Worm (Caenorhabditis elegans): Measurements from ENCODE around the gene R04F11.5.

The R04F11.5 gene

DNA sequence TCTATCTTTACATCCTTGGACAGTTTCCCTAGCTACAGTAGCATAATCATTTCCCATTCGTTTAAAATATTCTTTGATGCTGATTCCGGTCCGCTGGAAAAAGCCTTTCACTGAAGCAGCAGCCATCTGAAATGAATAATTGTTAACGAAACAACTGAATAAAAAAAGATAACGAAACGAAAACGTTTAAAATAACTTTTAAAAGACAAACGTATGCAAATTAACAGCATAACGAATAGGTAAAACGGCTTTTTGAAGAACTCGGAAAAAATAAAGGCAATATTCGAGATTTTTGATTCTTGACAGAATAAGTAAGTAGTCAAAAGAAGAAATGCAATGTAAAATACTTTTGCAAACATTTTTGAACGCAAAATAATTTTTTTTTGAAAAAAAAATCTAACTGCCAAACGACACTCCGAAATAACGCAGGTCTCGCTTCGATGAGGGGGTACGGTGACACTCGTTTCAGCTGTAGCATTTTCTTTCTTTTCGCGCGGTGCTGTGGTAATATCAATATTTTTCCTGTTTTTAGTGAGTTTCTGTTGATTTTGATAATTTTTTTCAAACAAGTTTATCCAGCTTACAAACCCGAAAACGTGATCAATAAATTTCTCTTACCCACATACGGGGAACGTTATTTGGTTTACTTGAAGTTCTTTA lies at the start of gene R04F11.5, which contains the start of gene R04F11.2:
Gene R04F11.5 (minus strand): TSS at position 126 of the 660 bp plus-strand sequence.
Gene R04F11.2 (plus strand): TSS at position 488 of the 660 bp plus-strand sequence.
- TF ChIP-seq F13C5.2 (tag; optimal IDR thresholded peaks at IDR 0.05) (peak; percentile 15), tbx-37 (GFP tag; conservative IDR thresholded peaks at IDR 0.05) (no peak), pes-1 (GFP tag; IDR thresholded peaks at IDR 0.05) (0 out of 2 replicates have a peak, but pooled peaks have one; percentile 31), ets-7 (tag; optimal IDR thresholded peaks at IDR 0.05) (no peak), aly-1 (tag; optimal IDR thresholded peaks at IDR 0.05) (no peak), ceh-13 (GFP tag; optimal IDR thresholded peaks at IDR 0.05) (no peak), tbx-11 (GFP tag; IDR thresholded peaks at IDR 0.05) (no peak), hnd-1 (tag; optimal IDR thresholded peaks at IDR 0.05) (no peak)

DNA sequence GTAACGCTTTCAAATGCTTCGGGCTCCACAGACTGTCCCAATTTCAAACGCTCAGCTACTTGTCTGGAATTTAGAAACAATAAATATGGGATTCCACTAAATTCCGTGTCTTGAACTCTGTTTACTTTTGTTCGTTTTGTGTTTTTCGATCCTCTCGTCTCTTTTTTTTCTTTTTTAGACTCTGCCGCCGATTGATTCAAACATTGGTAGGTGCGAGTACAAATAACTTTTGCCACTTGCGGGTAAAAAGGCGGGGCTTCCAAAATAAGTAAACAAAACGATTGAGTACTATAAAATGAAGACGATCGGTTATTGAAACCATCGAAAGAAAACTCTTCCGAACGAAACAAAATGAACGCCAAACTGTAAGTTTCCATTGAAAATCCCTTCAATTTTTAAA lies 47.3 kb upstream of the R04F11.5 start, which contains the start of gene fipr-2:
Gene fipr-2 (plus strand): TSS at position 245 of the 400 bp plus-strand sequence.
- TF ChIP-seq tbx-11 (GFP tag; IDR thresholded peaks at IDR 0.05) = no peak
- no peak for TF ChIP-seq pes-1 (GFP tag; IDR thresholded peaks at IDR 0.05)
- TF ChIP-seq ets-7 (tag; optimal IDR thresholded peaks at IDR 0.05) = no peak
- no peak for TF ChIP-seq ceh-13 (GFP tag; optimal IDR thresholded peaks at IDR 0.05)
- no peak for TF ChIP-seq B0310.2 (tag; optimal IDR thresholded peaks at IDR 0.05)
- TF ChIP-seq scrt-1 (GFP tag; IDR thresholded peaks at IDR 0.05) = no peak

ce11 chrV:12361644-12362043 lies 43.8 kb upstream of the R04F11.5 start, which contains the start of gene fipr-1:
Gene fipr-1 (minus strand): TSS chrV:12361744.
- TF ChIP-seq hmg-4 (GFP tag; optimal IDR thresholded peaks at IDR 0.05) = no peak
- no peak for TF ChIP-seq sea-1 (GFP tag; conservative IDR thresholded peaks at IDR 0.05)
- no peak for TF ChIP-seq hnd-1 (tag; optimal IDR thresholded peaks at IDR 0.05)
- TF ChIP-seq pes-1 (GFP tag; IDR thresholded peaks at IDR 0.05) = no peak
- TF ChIP-seq B0310.2 (tag; optimal IDR thresholded peaks at IDR 0.05) = no peak
- no peak for TF ChIP-seq scrt-1 (GFP tag; IDR thresholded peaks at IDR 0.05)
- no peak for TF ChIP-seq ceh-36 (tag; optimal IDR thresholded peaks at IDR 0.05)
- TF ChIP-seq flt-1 (GFP tag; IDR thresholded peaks at IDR 0.05) = no peak
- no peak for TF ChIP-seq tbx-11 (GFP tag; IDR thresholded peaks at IDR 0.05)
- no peak for TF ChIP-seq tbx-37 (GFP tag; conservative IDR thresholded peaks at IDR 0.05)
- no peak for TF ChIP-seq ama-1 (optimal IDR thresholded peaks at IDR 0.05)
- no peak for TF ChIP-seq aly-1 (tag; optimal IDR thresholded peaks at IDR 0.05)

DNA sequence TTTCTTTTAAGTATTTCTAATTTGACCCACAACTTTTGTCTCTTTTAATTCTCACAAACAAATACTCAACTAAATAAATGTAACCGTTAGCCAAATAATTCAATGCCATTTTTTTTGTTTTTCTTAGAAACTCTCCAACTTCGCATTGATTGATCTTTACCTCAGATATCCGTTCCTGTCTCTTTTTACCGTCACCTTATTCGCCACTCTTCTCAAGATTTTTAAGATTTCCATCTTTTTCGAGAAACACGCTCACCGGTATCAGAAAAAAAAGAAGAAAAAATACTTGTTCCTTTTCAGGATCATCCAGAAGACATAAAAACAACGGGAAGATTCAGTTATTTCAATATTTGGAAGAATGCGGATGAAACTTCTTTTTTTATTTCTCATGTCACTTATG lies 40.5 kb upstream of the R04F11.5 start, which contains the start of gene F23H12.5:
Gene F23H12.5 (plus strand): TSS at position 301 of the 400 bp plus-strand sequence.
- TF ChIP-seq tra-4 (tag; optimal IDR thresholded peaks at IDR 0.05) (no peak), tbx-37 (GFP tag; conservative IDR thresholded peaks at IDR 0.05) (no peak), sea-1 (GFP tag; conservative IDR thresholded peaks at IDR 0.05) (no peak), ets-7 (tag; optimal IDR thresholded peaks at IDR 0.05) (no peak), hnd-1 (tag; optimal IDR thresholded peaks at IDR 0.05) (no peak), hmg-4 (GFP tag; optimal IDR thresholded peaks at IDR 0.05) (no peak), ceh-13 (GFP tag; optimal IDR thresholded peaks at IDR 0.05) (no peak), pes-1 (GFP tag; IDR thresholded peaks at IDR 0.05) (no peak), aly-1 (tag; optimal IDR thresholded peaks at IDR 0.05) (no peak), hmbx-1 (tag; optimal IDR thresholded peaks at IDR 0.05) (no peak), flt-1 (GFP tag; IDR thresholded peaks at IDR 0.05) (no peak), tbx-11 (GFP tag; IDR thresholded peaks at IDR 0.05) (no peak), ama-1 (optimal IDR thresholded peaks at IDR 0.05) (no peak), ceh-36 (tag; optimal IDR thresholded peaks at IDR 0.05) (no peak), B0310.2 (tag; optimal IDR thresholded peaks at IDR 0.05) (no peak), scrt-1 (GFP tag; IDR thresholded peaks at IDR 0.05) (no peak), F13C5.2 (tag; optimal IDR thresholded peaks at IDR 0.05) (no peak)

DNA sequence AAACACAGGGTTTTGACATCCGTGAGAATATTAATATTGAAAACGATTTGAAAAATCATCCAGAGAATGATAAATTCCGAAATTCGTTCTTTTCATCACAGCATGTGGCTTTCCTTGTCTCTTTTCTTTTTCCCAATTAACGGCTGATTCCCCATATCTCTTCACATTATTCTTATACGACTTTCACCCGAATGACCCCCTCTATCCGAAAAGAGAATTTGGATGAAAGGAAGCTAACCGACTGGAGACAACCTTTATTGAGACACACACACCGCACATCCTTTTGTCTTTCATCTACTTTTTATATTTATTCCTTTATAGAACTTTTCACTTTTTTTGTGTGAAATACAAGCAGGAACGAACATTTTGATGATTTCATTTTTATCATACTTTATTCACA lies 39.8 kb upstream of the R04F11.5 start:
- TF ChIP-seq scrt-1 (GFP tag; IDR thresholded peaks at IDR 0.05) = no peak
- TF ChIP-seq ceh-13 (GFP tag; optimal IDR thresholded peaks at IDR 0.05) = no peak
- TF ChIP-seq pes-1 (GFP tag; IDR thresholded peaks at IDR 0.05) = no peak
- TF ChIP-seq ama-1 (optimal IDR thresholded peaks at IDR 0.05) = no peak
- no peak for TF ChIP-seq ceh-36 (tag; optimal IDR thresholded peaks at IDR 0.05)
- no peak for TF ChIP-seq hmg-4 (GFP tag; optimal IDR thresholded peaks at IDR 0.05)
- TF ChIP-seq flt-1 (GFP tag; IDR thresholded peaks at IDR 0.05) = no peak
- TF ChIP-seq hmbx-1 (tag; optimal IDR thresholded peaks at IDR 0.05) = no peak
- TF ChIP-seq tbx-11 (GFP tag; IDR thresholded peaks at IDR 0.05) = no peak
- TF ChIP-seq aly-1 (tag; optimal IDR thresholded peaks at IDR 0.05) = no peak
- no peak for TF ChIP-seq sea-1 (GFP tag; conservative IDR thresholded peaks at IDR 0.05)
- TF ChIP-seq tbx-37 (GFP tag; conservative IDR thresholded peaks at IDR 0.05) = no peak
- TF ChIP-seq B0310.2 (tag; optimal IDR thresholded peaks at IDR 0.05) = no peak
- TF ChIP-seq tra-4 (tag; optimal IDR thresholded peaks at IDR 0.05) = no peak
- TF ChIP-seq ets-7 (tag; optimal IDR thresholded peaks at IDR 0.05) = no peak
- no peak for TF ChIP-seq F13C5.2 (tag; optimal IDR thresholded peaks at IDR 0.05)

ce11 chrV:12354193-12354830 lies 36.5 kb upstream of the R04F11.5 start:
- TF ChIP-seq ceh-36 (tag; optimal IDR thresholded peaks at IDR 0.05) = no peak
- TF ChIP-seq pes-1 (GFP tag; IDR thresholded peaks at IDR 0.05) = no peak
- TF ChIP-seq B0310.2 (tag; optimal IDR thresholded peaks at IDR 0.05) = no peak
- TF ChIP-seq hmg-4 (GFP tag; optimal IDR thresholded peaks at IDR 0.05) = no peak
- TF ChIP-seq scrt-1 (GFP tag; IDR thresholded peaks at IDR 0.05) = no peak
- no peak for TF ChIP-seq tbx-37 (GFP tag; conservative IDR thresholded peaks at IDR 0.05)
- TF ChIP-seq ceh-13 (GFP tag; optimal IDR thresholded peaks at IDR 0.05) = no peak
- no peak for TF ChIP-seq flt-1 (GFP tag; IDR thresholded peaks at IDR 0.05)
- TF ChIP-seq ets-7 (tag; optimal IDR thresholded peaks at IDR 0.05) = no peak
- no peak for TF ChIP-seq tbx-11 (GFP tag; IDR thresholded peaks at IDR 0.05)
- TF ChIP-seq hnd-1 (tag; optimal IDR thresholded peaks at IDR 0.05) = no peak
- TF ChIP-seq sea-1 (GFP tag; conservative IDR thresholded peaks at IDR 0.05) = no peak
- no peak for TF ChIP-seq F13C5.2 (tag; optimal IDR thresholded peaks at IDR 0.05)
- no peak for TF ChIP-seq hmbx-1 (tag; optimal IDR thresholded peaks at IDR 0.05)
- no peak for TF ChIP-seq aly-1 (tag; optimal IDR thresholded peaks at IDR 0.05)
- TF ChIP-seq ama-1 (optimal IDR thresholded peaks at IDR 0.05) = no peak
- no peak for TF ChIP-seq tra-4 (tag; optimal IDR thresholded peaks at IDR 0.05)
